ENCODE assay signal across 3 worm cellular contexts in the genomic region with DNA sequence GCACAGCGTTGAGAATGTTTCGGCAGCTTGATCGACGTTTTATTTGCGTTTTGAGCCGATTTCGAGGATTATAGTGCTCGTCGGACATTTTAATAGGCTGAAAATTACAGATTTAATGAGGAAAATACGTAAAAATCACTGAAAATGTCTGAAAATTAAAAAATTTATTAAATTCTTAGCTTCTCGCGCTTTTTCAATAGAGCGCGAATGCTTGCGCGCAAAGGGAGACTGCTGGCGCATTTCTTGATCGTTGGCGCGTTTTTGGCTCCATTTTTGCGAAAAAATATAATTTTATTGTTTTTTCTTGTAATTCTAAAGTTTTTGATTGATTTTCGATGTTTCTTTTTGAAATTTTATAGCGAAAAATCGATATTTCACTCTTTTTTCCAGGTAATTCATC.
TF ChIP-seq lines count a peak whose summit lies in the region.

Gene dnsn-1 (minus strand): TSS at position 101 of the 400 bp plus-strand sequence.
Gene C24H12.4 (plus strand): TSS at position 391 of the 400 bp plus-strand sequence.

TF ChIP-seq in whole organism, L1 larva, 84 proteins besides CTCF, POLR2A, EP300 and RAD21 (continued from another document and continues in another):
- TF ChIP-seq sox-4 (tag; optimal IDR thresholded peaks at IDR 0.05; lab: Kevin White, UChicago) (peak; percentile 90), nhr-237 (tag; optimal IDR thresholded peaks at IDR 0.05; lab: Kevin White, UChicago) (peak; percentile 58), irx-1 (tag; optimal IDR thresholded peaks at IDR 0.05; lab: Kevin White, UChicago) (peak; percentile 93), lsy-2 (tag; optimal IDR thresholded peaks at IDR 0.05; lab: Kevin White, UChicago) (peak; percentile 96 to 97), rnt-1 (tag; optimal IDR thresholded peaks at IDR 0.05; lab: Kevin White, UChicago) (peak; percentile 95), nhr-19 (GFP tag; conservative IDR thresholded peaks at IDR 0.05; lab: Robert Waterston, UW) (peak; percentile 95), C04F5.9 (tag; optimal IDR thresholded peaks at IDR 0.05; lab: Kevin White, UChicago) (peak; percentile 87), alr-1 (tag; optimal IDR thresholded peaks at IDR 0.05; lab: Kevin White, UChicago; ENCODE audit: borderline replicate concordance) (no peak), unc-130 (tag; optimal IDR thresholded peaks at IDR 0.05; lab: Kevin White, UChicago) (peak; percentile 99), nhr-71 (tag; optimal IDR thresholded peaks at IDR 0.05; lab: Kevin White, UChicago) (peak; percentile 97), lin-13 (GFP tag; optimal IDR thresholded peaks at IDR 0.05; lab: Kevin White, UChicago) (peak; percentile 93), pqm-1 (tag; optimal IDR thresholded peaks at IDR 0.05; lab: Kevin White, UChicago) (no peak), isw-1 (GFP tag; IDR thresholded peaks at IDR 0.05; lab: Robert Waterston, UW) (peak; percentile 96), tbx-2 (tag; optimal IDR thresholded peaks at IDR 0.05; lab: Kevin White, UChicago) (peak; percentile 98), nhr-76 (tag; optimal IDR thresholded peaks at IDR 0.05; lab: Kevin White, UChicago) (no peak), vab-15 (tag; optimal IDR thresholded peaks at IDR 0.05; lab: Kevin White, UChicago) (peak; percentile 44), egl-27 (tag; optimal IDR thresholded peaks at IDR 0.05; lab: Kevin White, UChicago) (peak in 1 of 2 experiments; percentile 1), ceh-90 (tag; optimal IDR thresholded peaks at IDR 0.05; lab: Kevin White, UChicago) (peak; percentile 29), grh-1 (GFP tag; IDR thresholded peaks at IDR 0.05; lab: Robert Waterston, UW) (peak; percentile 91), swsn-7 (tag; optimal IDR thresholded peaks at IDR 0.05; lab: Kevin White, UChicago) (peak; percentile 97), ama-1 (optimal IDR thresholded peaks at IDR 0.05; lab: Kevin White, UChicago) (peak; percentile 65), tlp-1 (tag; optimal IDR thresholded peaks at IDR 0.05; lab: Kevin White, UChicago) (no peak), mab-9 (GFP tag; IDR thresholded peaks at IDR 0.05; lab: Robert Waterston, UW) (peak; percentile 86), nhr-77 (tag; optimal IDR thresholded peaks at IDR 0.05; lab: Kevin White, UChicago) (peak; percentile 79), efl-3 (GFP tag; optimal IDR thresholded peaks at IDR 0.05; lab: Kevin White, UChicago) (peak; percentile 71), lir-3 (tag; optimal IDR thresholded peaks at IDR 0.05; lab: Kevin White, UChicago; ENCODE audit: poor library complexity) (peak; percentile 81), ets-5 (GFP tag; IDR thresholded peaks at IDR 0.05; lab: Robert Waterston, UW) (no peak), nhr-84 (tag; optimal IDR thresholded peaks at IDR 0.05; lab: Kevin White, UChicago) (no peak), aly-2 (tag; optimal IDR thresholded peaks at IDR 0.05; lab: Kevin White, UChicago) (peak; percentile 83), pag-3 (tag; optimal IDR thresholded peaks at IDR 0.05; lab: Kevin White, UChicago; ENCODE audit: borderline replicate concordance, insufficient read depth) (peak; percentile 31), C34B4.2 (tag; optimal IDR thresholded peaks at IDR 0.05; lab: Kevin White, UChicago) (no peak), unc-62 (GFP tag; optimal IDR thresholded peaks at IDR 0.05; lab: Kevin White, UChicago) (no peak), nhr-90 (tag; optimal IDR thresholded peaks at IDR 0.05; lab: Kevin White, UChicago; ENCODE audit: poor library complexity) (peak; percentile 97), lin-35 (GFP tag; optimal IDR thresholded peaks at IDR 0.05; lab: Kevin White, UChicago) (peak; percentile 95 to 97), hlh-4 (tag; optimal IDR thresholded peaks at IDR 0.05; lab: Kevin White, UChicago) (no peak), jun-1 (tag; optimal IDR thresholded peaks at IDR 0.05; lab: Kevin White, UChicago) (peak; percentile 88), C16A3.4 (tag; optimal IDR thresholded peaks at IDR 0.05; lab: Kevin White, UChicago) (peak; percentile 96), unc-86 (tag; optimal IDR thresholded peaks at IDR 0.05; lab: Kevin White, UChicago) (peak; percentile 95), nhr-28 (tag; optimal IDR thresholded peaks at IDR 0.05; lab: Kevin White, UChicago) (no peak), dpl-1 (GFP tag; optimal IDR thresholded peaks at IDR 0.05; lab: Kevin White, UChicago) (peak; percentile 96 to 97 (median 96)), ztf-11 (tag; optimal IDR thresholded peaks at IDR 0.05; lab: Kevin White, UChicago) (peak in 1 of 2 experiments; percentile 82)

TF ChIP-seq in whole organism, L3 larva, 47 proteins besides CTCF, POLR2A, EP300 and RAD21 (continued from another document):
- TF ChIP-seq egl-5 (tag; optimal IDR thresholded peaks at IDR 0.05; lab: Kevin White, UChicago) (peak; percentile 64), lin-15B (tag; optimal IDR thresholded peaks at IDR 0.05; lab: Kevin White, UChicago) (peak; percentile 99), ceh-9 (tag; optimal IDR thresholded peaks at IDR 0.05; lab: Kevin White, UChicago) (no peak), skn-1 (tag; optimal IDR thresholded peaks at IDR 0.05; lab: Kevin White, UChicago) (peak; percentile 84), hmg-11 (tag; optimal IDR thresholded peaks at IDR 0.05; lab: Kevin White, UChicago) (peak; percentile 66), elt-3 (tag; optimal IDR thresholded peaks at IDR 0.05; lab: Kevin White, UChicago) (no peak), sea-2 (GFP tag; optimal IDR thresholded peaks at IDR 0.05; lab: Kevin White, UChicago) (no peak), fkh-2 (tag; optimal IDR thresholded peaks at IDR 0.05; lab: Kevin White, UChicago) (peak; percentile 34), nhr-43 (tag; optimal IDR thresholded peaks at IDR 0.05; lab: Kevin White, UChicago; ENCODE audit: poor library complexity, severe bottlenecking) (peak; percentile 90), nhr-76 (tag; optimal IDR thresholded peaks at IDR 0.05; lab: Kevin White, UChicago) (peak; percentile 33), ztf-11 (tag; optimal IDR thresholded peaks at IDR 0.05; lab: Kevin White, UChicago) (no peak), daf-12 (tag; optimal IDR thresholded peaks at IDR 0.05; lab: Kevin White, UChicago) (no peak), lsy-12 (tag; optimal IDR thresholded peaks at IDR 0.05; lab: Kevin White, UChicago) (peak; percentile 76), fos-1 (tag; optimal IDR thresholded peaks at IDR 0.05; lab: Kevin White, UChicago) (no peak), tbx-2 (tag; optimal IDR thresholded peaks at IDR 0.05; lab: Kevin White, UChicago) (peak; percentile 79), ceh-16 (tag; optimal IDR thresholded peaks at IDR 0.05; lab: Kevin White, UChicago) (peak; percentile 8), mdl-1 (tag; optimal IDR thresholded peaks at IDR 0.05; lab: Kevin White, UChicago) (no peak), unc-39 (tag; optimal IDR thresholded peaks at IDR 0.05; lab: Kevin White, UChicago) (no peak), ZK546.5 (tag; optimal IDR thresholded peaks at IDR 0.05; lab: Kevin White, UChicago) (no peak), mml-1 (tag; optimal IDR thresholded peaks at IDR 0.05; lab: Kevin White, UChicago) (no peak), elt-2 (tag; optimal IDR thresholded peaks at IDR 0.05; lab: Kevin White, UChicago) (peak; percentile 63), ama-1 (optimal IDR thresholded peaks at IDR 0.05; lab: Kevin White, UChicago) (no peak), nhr-23 (tag; optimal IDR thresholded peaks at IDR 0.05; lab: Kevin White, UChicago) (peak; percentile 95), unc-62 (GFP tag; optimal IDR thresholded peaks at IDR 0.05; lab: Kevin White, UChicago) (peak; percentile 27), nhr-67 (tag; optimal IDR thresholded peaks at IDR 0.05; lab: Kevin White, UChicago) (no peak), nfya-1 (tag; optimal IDR thresholded peaks at IDR 0.05; lab: Kevin White, UChicago; ENCODE audit: insufficient read depth) (peak; percentile 94), pha-4 (tag; optimal IDR thresholded peaks at IDR 0.05; lab: Kevin White, UChicago) (peak; percentile 97), nhr-237 (tag; optimal IDR thresholded peaks at IDR 0.05; lab: Kevin White, UChicago) (no peak), R02D3.7 (tag; optimal IDR thresholded peaks at IDR 0.05; lab: Kevin White, UChicago) (peak; percentile 82)
TF ChIP-seq in whole organism, L3 larva: peak in this region for 27.

TF ChIP-seq in whole organism, young adult, 124 proteins besides CTCF, POLR2A, EP300 and RAD21 (continued from another document and continues in another):
- TF ChIP-seq let-526 (GFP tag; IDR thresholded peaks at IDR 0.05; lab: Robert Waterston, UW) = no peak
- TF ChIP-seq F37B4.10 (GFP tag; IDR thresholded peaks at IDR 0.05; lab: Robert Waterston, UW) = no peak
- peak; percentile 12 for TF ChIP-seq F22D6.2 (tag; optimal IDR thresholded peaks at IDR 0.05; lab: Kevin White, UChicago)
- no peak for TF ChIP-seq ztf-3 (GFP tag; optimal IDR thresholded peaks at IDR 0.05; lab: Kevin White, UChicago)
- no peak for TF ChIP-seq Y53F4B.3 (GFP tag; IDR thresholded peaks at IDR 0.05; lab: Robert Waterston, UW)
- peak; percentile 67 for TF ChIP-seq ceh-100 (GFP tag; IDR thresholded peaks at IDR 0.05; lab: Robert Waterston, UW)
- peak; percentile 99 for TF ChIP-seq mcd-1 (GFP tag; IDR thresholded peaks at IDR 0.05; lab: Robert Waterston, UW)
- 0 out of 2 replicates have a peak, but pooled peaks have one; percentile 20 for TF ChIP-seq egl-44 (GFP tag; IDR thresholded peaks at IDR 0.05; lab: Robert Waterston, UW)
- TF ChIP-seq hsf-1 (GFP tag; IDR thresholded peaks at IDR 0.05; lab: Robert Waterston, UW) = 0 out of 2 replicates have a peak, but pooled peaks have one; percentile 12
- TF ChIP-seq let-607 (tag; optimal IDR thresholded peaks at IDR 0.05; lab: Kevin White, UChicago) = peak in 1 of 2 experiments; percentile 57
- no peak for TF ChIP-seq F57A8.1 (GFP tag; optimal IDR thresholded peaks at IDR 0.05; lab: Kevin White, UChicago)
- TF ChIP-seq ceh-58 (GFP tag; IDR thresholded peaks at IDR 0.05; lab: Robert Waterston, UW) = no peak
- no peak for TF ChIP-seq unc-62 (GFP tag; optimal IDR thresholded peaks at IDR 0.05; lab: Kevin White, UChicago)
- peak; percentile 67 for TF ChIP-seq snpc-4 (GFP tag; optimal IDR thresholded peaks at IDR 0.05; lab: Kevin White, UChicago)
- TF ChIP-seq snpc-4 (tag; optimal IDR thresholded peaks at IDR 0.05; lab: Kevin White, UChicago) = peak; percentile 58 to 83 (median 69)
- TF ChIP-seq mel-28 (tag; optimal IDR thresholded peaks at IDR 0.05; lab: Kevin White, UChicago; ENCODE audit: borderline replicate concordance) = no peak
- TF ChIP-seq pha-4 (tag; optimal IDR thresholded peaks at IDR 0.05; lab: Kevin White, UChicago) = peak; percentile 87
- TF ChIP-seq hrde-1 (tag; optimal IDR thresholded peaks at IDR 0.05; lab: Kevin White, UChicago; ENCODE audit: borderline replicate concordance) = no peak
- TF ChIP-seq nhr-179 (tag; optimal IDR thresholded peaks at IDR 0.05; lab: Kevin White, UChicago) = no peak
- TF ChIP-seq madf-10 (tag; optimal IDR thresholded peaks at IDR 0.05; lab: Kevin White, UChicago) = peak; percentile 18
- no peak for TF ChIP-seq ceh-79 (tag; optimal IDR thresholded peaks at IDR 0.05; lab: Kevin White, UChicago)
- no peak for TF ChIP-seq zim-3 (tag; optimal IDR thresholded peaks at IDR 0.05; lab: Kevin White, UChicago)
- TF ChIP-seq lsy-27 (tag; optimal IDR thresholded peaks at IDR 0.05; lab: Kevin White, UChicago; ENCODE audit: borderline replicate concordance, insufficient read depth) = no peak
- TF ChIP-seq T07F8.4 (tag; optimal IDR thresholded peaks at IDR 0.05; lab: Kevin White, UChicago) = no peak
- peak; percentile 88 for TF ChIP-seq B0336.3 (GFP tag; IDR thresholded peaks at IDR 0.05; lab: Robert Waterston, UW)
- no peak for TF ChIP-seq ets-4 (GFP tag; optimal IDR thresholded peaks at IDR 0.05; lab: Kevin White, UChicago)
- TF ChIP-seq nhr-90 (tag; optimal IDR thresholded peaks at IDR 0.05; lab: Kevin White, UChicago) = no peak
- peak; percentile 76; the same call in 1 of the 2 replicates for TF ChIP-seq lir-1 (GFP tag; conservative IDR thresholded peaks at IDR 0.05; lab: Robert Waterston, UW)
- TF ChIP-seq Y95B8A.8 (GFP tag; IDR thresholded peaks at IDR 0.05; lab: Robert Waterston, UW) = 0 out of 2 replicates have a peak, but pooled peaks have one; percentile 18
- TF ChIP-seq aptf-3 (GFP tag; IDR thresholded peaks at IDR 0.05; lab: Robert Waterston, UW) = no peak
- TF ChIP-seq ceh-40 (GFP tag; IDR thresholded peaks at IDR 0.05; lab: Robert Waterston, UW) = no peak
- peak; percentile 81 for TF ChIP-seq K11D2.4 (GFP tag; IDR thresholded peaks at IDR 0.05; lab: Robert Waterston, UW)
- peak; percentile 77 for TF ChIP-seq snpc-3.4 (tag; optimal IDR thresholded peaks at IDR 0.05; lab: Kevin White, UChicago)
- no peak for TF ChIP-seq dpff-1 (tag; optimal IDR thresholded peaks at IDR 0.05; lab: Kevin White, UChicago)
- no peak for TF ChIP-seq unc-130 (GFP tag; optimal IDR thresholded peaks at IDR 0.05; lab: Kevin White, UChicago)
- peak; percentile 31 for TF ChIP-seq athp-1 (tag; optimal IDR thresholded peaks at IDR 0.05; lab: Kevin White, UChicago)
- peak; percentile 43 for TF ChIP-seq ztf-26 (tag; optimal IDR thresholded peaks at IDR 0.05; lab: Kevin White, UChicago)
- TF ChIP-seq mes-4 (tag; optimal IDR thresholded peaks at IDR 0.05; lab: Kevin White, UChicago) = no peak
- peak; percentile 30 for TF ChIP-seq K12H6.12 (tag; optimal IDR thresholded peaks at IDR 0.05; lab: Kevin White, UChicago)
- peak; percentile 92 for TF ChIP-seq dox-1 (GFP tag; IDR thresholded peaks at IDR 0.05; lab: Robert Waterston, UW)
- 0 out of 2 replicates have a peak, but pooled peaks have one; percentile 10 for TF ChIP-seq madf-8 (GFP tag; conservative IDR thresholded peaks at IDR 0.05; lab: Robert Waterston, UW)
- no peak for TF ChIP-seq F10E7.11 (tag; optimal IDR thresholded peaks at IDR 0.05; lab: Kevin White, UChicago)
- TF ChIP-seq egl-18 (GFP tag; IDR thresholded peaks at IDR 0.05; lab: Robert Waterston, UW) = no peak
- no peak for TF ChIP-seq Y56A3A.18 (GFP tag; IDR thresholded peaks at IDR 0.05; lab: Robert Waterston, UW)
- 0 out of 2 replicates have a peak, but pooled peaks have one; percentile 51 for TF ChIP-seq C17E4.6 (GFP tag; IDR thresholded peaks at IDR 0.05; lab: Robert Waterston, UW)
- TF ChIP-seq F33H1.4 (GFP tag; IDR thresholded peaks at IDR 0.05; lab: Robert Waterston, UW) = peak; percentile 68
- no peak for TF ChIP-seq ztf-25 (GFP tag; IDR thresholded peaks at IDR 0.05; lab: Robert Waterston, UW)
- no peak for TF ChIP-seq cebp-1 (GFP tag; IDR thresholded peaks at IDR 0.05; lab: Robert Waterston, UW)
- TF ChIP-seq cebp-1 (tag; optimal IDR thresholded peaks at IDR 0.05; lab: Kevin White, UChicago) = peak; percentile 80
- peak; percentile 87 for TF ChIP-seq ZK185.1 (tag; optimal IDR thresholded peaks at IDR 0.05; lab: Kevin White, UChicago; ENCODE audit: poor library complexity, severe bottlenecking)
- no peak for TF ChIP-seq T26A5.8 (tag; optimal IDR thresholded peaks at IDR 0.05; lab: Kevin White, UChicago)
- TF ChIP-seq xnd-1 (tag; optimal IDR thresholded peaks at IDR 0.05; lab: Kevin White, UChicago) = peak; percentile 44
- TF ChIP-seq Y53G8AR.9 (GFP tag; conservative IDR thresholded peaks at IDR 0.05; lab: Robert Waterston, UW) = peak; percentile 91
- peak; percentile 97 for TF ChIP-seq ztf-18 (tag; optimal IDR thresholded peaks at IDR 0.05; lab: Kevin White, UChicago)
- peak; percentile 13; the same call in 1 of the 2 replicates for TF ChIP-seq ceh-91 (GFP tag; IDR thresholded peaks at IDR 0.05; lab: Robert Waterston, UW)
- TF ChIP-seq Y79H2A.3 (GFP tag; conservative IDR thresholded peaks at IDR 0.05; lab: Robert Waterston, UW) = no peak
- peak; percentile 80 for TF ChIP-seq tlf-1 (GFP tag; optimal IDR thresholded peaks at IDR 0.05; lab: Kevin White, UChicago)
- TF ChIP-seq repo-1 (tag; optimal IDR thresholded peaks at IDR 0.05; lab: Kevin White, UChicago) = peak; percentile 63
- TF ChIP-seq attf-5 (GFP tag; optimal IDR thresholded peaks at IDR 0.05; lab: Kevin White, UChicago) = peak; percentile 76
- TF ChIP-seq lin-35 (GFP tag; optimal IDR thresholded peaks at IDR 0.05; lab: Kevin White, UChicago) = peak in 2 of 3 experiments; percentile 37 to 96
- TF ChIP-seq bed-2 (GFP tag; IDR thresholded peaks at IDR 0.05; lab: Robert Waterston, UW) = no peak
- TF ChIP-seq rcor-1 (GFP tag; IDR thresholded peaks at IDR 0.05; lab: Robert Waterston, UW) = peak; percentile 89
- peak; percentile 87 for TF ChIP-seq pbrm-1 (GFP tag; IDR thresholded peaks at IDR 0.05; lab: Robert Waterston, UW)
- TF ChIP-seq mxl-1 (tag; optimal IDR thresholded peaks at IDR 0.05; lab: Kevin White, UChicago) = no peak
